Fruit fly (Drosophila melanogaster) whole organism, prepupa: ENCODE data around the gene Chc.

Experiments used
- Blimp-1 ChIP-seq: fragments of 200-800 bp; sonication (Bioruptor generic); optimal IDR thresholded peaks from 3 replicates; lab custom pipeline; 2017; ENCODE audit warnings: missing biosample characterization, missing genetic modification characterization, mild to moderate bottlenecking, moderate library complexity, missing genetic modification reagents
- CG10631 ChIP-seq: fragments of 200-800 bp; sonication (Bioruptor generic); optimal IDR thresholded peaks from 2 replicates; lab custom pipeline; 2016; ENCODE audit warnings: missing biosample characterization, missing genetic modification characterization
- CG10669 ChIP-seq: fragments of 200-800 bp; sonication (Bioruptor generic); optimal IDR thresholded peaks from 3 replicates; lab custom pipeline; 2018; ENCODE audit warnings: missing biosample characterization, mild to moderate bottlenecking, missing genetic modification characterization, moderate library complexity
- CG11294 ChIP-seq: fragments of 200-800 bp; sonication (Bioruptor generic); IDR thresholded peaks from 2 replicates; pipeline ENCODE4 v1.3.6; 2022; ENCODE audit warnings: missing biosample characterization, missing genetic modification characterization
- CG11762 ChIP-seq: fragments of 200-800 bp; sonication (Bioruptor generic); optimal IDR thresholded peaks from 3 replicates; lab custom pipeline; 2016; ENCODE audit warnings: missing biosample characterization, missing genetic modification characterization; ENCODE audit not compliant: insufficient read depth
- CG15336 ChIP-seq: fragments of 200-800 bp; sonication (Bioruptor generic); IDR thresholded peaks from 2 replicates; pipeline ENCODE4 v1.3.6; 2022; ENCODE audit warnings: missing biosample characterization, missing genetic modification characterization
- CG1621 ChIP-seq: fragments of 200-800 bp; sonication (Bioruptor generic); optimal IDR thresholded peaks from 3 replicates; lab custom pipeline; 2018; ENCODE audit warnings: missing biosample characterization, mild to moderate bottlenecking, missing genetic modification characterization
- CG16779 ChIP-seq: fragments of 200-800 bp; sonication (Bioruptor generic); optimal IDR thresholded peaks from 3 replicates; lab custom pipeline; 2017; ENCODE audit warnings: missing biosample characterization, mild to moderate bottlenecking, missing genetic modification characterization
- CG3032 ChIP-seq: fragments of 200-800 bp; optimal IDR thresholded peaks from 2 replicates; lab custom pipeline; 2019; ENCODE audit warnings: missing biosample characterization, mild to moderate bottlenecking, missing genetic modification characterization, moderate library complexity
- CG31627 ChIP-seq: fragments of 200-800 bp; sonication (Bioruptor generic); optimal IDR thresholded peaks from 3 replicates; lab custom pipeline; 2016; ENCODE audit warnings: missing biosample characterization, missing genetic modification characterization
- CG32006 ChIP-seq: fragments of 200-800 bp; sonication (Bioruptor generic); optimal IDR thresholded peaks from 3 replicates; lab custom pipeline; 2017; ENCODE audit warnings: missing biosample characterization, mild to moderate bottlenecking, missing genetic modification characterization
- CG34406 ChIP-seq: fragments of 200-800 bp; sonication (Bioruptor generic); optimal IDR thresholded peaks from 3 replicates; lab custom pipeline; 2016; ENCODE audit warnings: missing biosample characterization, missing genetic modification characterization
- CG3919 ChIP-seq: fragments of 200-800 bp; sonication (Bioruptor generic); optimal IDR thresholded peaks from 3 replicates; lab custom pipeline; 2016; ENCODE audit warnings: missing biosample characterization, missing genetic modification characterization
- CG4318 ChIP-seq: fragments of 200-800 bp; sonication (Bioruptor generic); optimal IDR thresholded peaks from 3 replicates; lab custom pipeline; 2017; ENCODE audit warnings: missing biosample characterization, mild to moderate bottlenecking, missing genetic modification characterization
- CG6163 ChIP-seq: fragments of 200-800 bp; sonication (Bioruptor generic); IDR thresholded peaks from 3 replicates; pipeline ENCODE4 v1.3.6; 2022; ENCODE audit warnings: missing biosample characterization, missing genetic modification characterization
- CG6276 ChIP-seq: fragments of 200-800 bp; sonication (Bioruptor generic); optimal IDR thresholded peaks from 2 replicates; lab custom pipeline; 2017; ENCODE audit warnings: missing biosample characterization, mild to moderate bottlenecking, missing genetic modification characterization
- CG6854 ChIP-seq: fragments of 200-800 bp; sonication (Bioruptor generic); optimal IDR thresholded peaks from 2 replicates; lab custom pipeline; 2017; ENCODE audit warnings: missing biosample characterization, mild to moderate bottlenecking, missing genetic modification characterization
- CG8119 ChIP-seq: fragments of 200-800 bp; sonication (Bioruptor generic); IDR thresholded peaks from 3 replicates; pipeline ENCODE4 v1.3.6; 2022; ENCODE audit warnings: missing biosample characterization, missing genetic modification characterization
- CG8632 ChIP-seq: fragments of 200-800 bp; sonication (Bioruptor generic); optimal IDR thresholded peaks from 3 replicates; lab custom pipeline; 2016; ENCODE audit warnings: missing biosample characterization, missing genetic modification characterization
- CG9139 ChIP-seq: fragments of 200-800 bp; sonication (Bioruptor generic); optimal IDR thresholded peaks from 3 replicates; lab custom pipeline; 2017; ENCODE audit warnings: missing biosample characterization, mild to moderate bottlenecking, missing genetic modification characterization
- Eip78C ChIP-seq: fragments of 200-800 bp; sonication (Bioruptor generic); peaks from one replicate; lab custom pipeline; 2016; ENCODE audit warnings: missing biosample characterization, missing genetic modification characterization
- Eip93F ChIP-seq: fragments of 200-800 bp; sonication (Bioruptor generic); optimal IDR thresholded peaks from 2 replicates; lab custom pipeline; 2016; ENCODE audit warnings: missing biosample characterization, mild to moderate bottlenecking, missing genetic modification characterization
- Ets96B ChIP-seq: fragments of 200-800 bp; optimal IDR thresholded peaks from 2 replicates; lab custom pipeline; 2019; ENCODE audit warnings: missing biosample characterization, mild to moderate bottlenecking, missing genetic modification characterization, moderate library complexity
- Gug ChIP-seq: fragments of 200-800 bp; sonication (Bioruptor generic); IDR thresholded peaks from 2 replicates; pipeline ENCODE4 v1.3.6; 2022; ENCODE audit warnings: missing biosample characterization, missing genetic modification characterization
- Hr38 ChIP-seq: sonication (Bioruptor generic); optimal IDR thresholded peaks from 2 replicates; lab custom pipeline; 2016; ENCODE audit warnings: missing biosample characterization, missing genetic modification characterization
- Hr39 ChIP-seq: fragments of 200-800 bp; sonication (Bioruptor generic); optimal IDR thresholded peaks from 2 replicates; lab custom pipeline; 2016; ENCODE audit warnings: missing biosample characterization, missing genetic modification characterization
- Met ChIP-seq: fragments of 200-800 bp; sonication (Bioruptor generic); optimal IDR thresholded peaks from 3 replicates; lab custom pipeline; 2016; ENCODE audit warnings: missing biosample characterization, missing genetic modification characterization
- OdsH ChIP-seq: fragments of 200-800 bp; sonication (Bioruptor generic); optimal IDR thresholded peaks from 3 replicates; lab custom pipeline; 2016; ENCODE audit warnings: missing biosample characterization, missing genetic modification characterization
- achi ChIP-seq: fragments of 200-800 bp; sonication (Bioruptor generic); optimal IDR thresholded peaks from 3 replicates; lab custom pipeline; 2016; ENCODE audit warnings: missing biosample characterization, missing genetic modification characterization
- acj6 ChIP-seq: fragments of 200-800 bp; sonication (Bioruptor generic); optimal IDR thresholded peaks from 3 replicates; lab custom pipeline; 2016; ENCODE audit warnings: missing biosample characterization, missing genetic modification characterization
- eg ChIP-seq: fragments of 200-800 bp; sonication (Bioruptor generic); IDR thresholded peaks from 3 replicates; pipeline ENCODE4 v1.3.6; 2022; ENCODE audit warnings: missing biosample characterization, missing genetic modification characterization
- fd85E ChIP-seq: fragments of 200-800 bp; sonication (Bioruptor generic); optimal IDR thresholded peaks from 3 replicates; lab custom pipeline; 2016; ENCODE audit warnings: missing biosample characterization, missing genetic modification characterization
- fkh ChIP-seq: fragments of 200-800 bp; sonication (Bioruptor generic); optimal IDR thresholded peaks from 3 replicates; lab custom pipeline; 2017; ENCODE audit warnings: missing biosample characterization, mild to moderate bottlenecking, missing genetic modification characterization, moderate library complexity
- lz ChIP-seq: fragments of 200-800 bp; sonication (Bioruptor generic); optimal IDR thresholded peaks from 3 replicates; lab custom pipeline; 2016; ENCODE audit warnings: missing biosample characterization, missing genetic modification characterization
- pdm3 ChIP-seq: fragments of 200-800 bp; sonication (Bioruptor generic); optimal IDR thresholded peaks from 3 replicates; lab custom pipeline; 2016; ENCODE audit warnings: missing biosample characterization, missing genetic modification characterization
- ss ChIP-seq, 2 experiments: fragments of 200-800 bp; sonication (Bioruptor generic); optimal IDR thresholded peaks; 2 replicates in 1 of 2; 3 replicates in 1 of 2; lab custom pipeline; 2017 to 2018; ENCODE audit warnings: mild to moderate bottlenecking in 2 of 2, missing biosample characterization in 2 of 2, missing genetic modification characterization in 2 of 2, moderate library complexity in 1 of 2
- svp ChIP-seq: fragments of 200-800 bp; sonication (Bioruptor generic); peaks from one replicate; lab custom pipeline; 2016; ENCODE audit warnings: missing biosample characterization, missing genetic modification characterization
- topi ChIP-seq: fragments of 200-800 bp; sonication (Bioruptor generic); optimal IDR thresholded peaks from 3 replicates; lab custom pipeline; 2016; ENCODE audit warnings: missing biosample characterization, missing genetic modification characterization
- vri ChIP-seq: fragments of 200-800 bp; sonication (Bioruptor generic); optimal IDR thresholded peaks from 3 replicates; lab custom pipeline; 2016; ENCODE audit warnings: missing biosample characterization, mild to moderate bottlenecking, missing genetic modification characterization

Gene Chc

dm6 chrX:15809255-15809654 is 26.0 kb downstream of the Chc start, which contains the start of gene CG8509:
Gene CG8509 (plus strand): TSS chrX:15809555.
- no peak for TF ChIP-seq Ets96B (tag; lab: Kevin White, UChicago)
- no peak for TF ChIP-seq CG31627 (GFP tag; lab: Kevin White, UChicago)
- no peak for TF ChIP-seq Gug (GFP tag; lab: Robert Waterston, UW)
- no peak for TF ChIP-seq CG6854 (GFP tag; lab: Kevin White, UChicago)
- no peak for TF ChIP-seq svp (GFP tag; lab: Kevin White, UChicago)
- TF ChIP-seq fd85E (GFP tag; lab: Kevin White, UChicago): no peak
- no peak for TF ChIP-seq Eip93F
- TF ChIP-seq CG15336 (GFP tag; lab: Robert Waterston, UW): no peak
- no peak for TF ChIP-seq OdsH (GFP tag; lab: Kevin White, UChicago)
- no peak for TF ChIP-seq Met
- TF ChIP-seq Blimp-1: no peak
- TF ChIP-seq CG34406: no peak
- no peak for TF ChIP-seq CG9139 (GFP tag; lab: Kevin White, UChicago)
- no peak for TF ChIP-seq CG10669
- no peak for TF ChIP-seq topi (GFP tag; lab: Kevin White, UChicago)
- no peak for TF ChIP-seq Hr38 (GFP tag; lab: Kevin White, UChicago)
- no peak for TF ChIP-seq CG8119 (GFP tag; lab: Robert Waterston, UW)
- TF ChIP-seq, all 60 proteins: peak for 0

dm6 chrX:15807915-15808314 is 27.4 kb downstream of the Chc start:
- no peak for TF ChIP-seq CG9139 (GFP tag; lab: Kevin White, UChicago)
- no peak for TF ChIP-seq Met
- no peak for TF ChIP-seq CG16779 (tag; lab: Kevin White, UChicago)
- TF ChIP-seq Hr39 (GFP tag; lab: Kevin White, UChicago): no peak
- TF ChIP-seq CG1621 (tag; lab: Kevin White, UChicago): no peak
- TF ChIP-seq CG4318 (GFP tag; lab: Kevin White, UChicago): no peak

- TF ChIP-seq CG10669 (no peak), CG16779 (tag; lab: Kevin White, UChicago) (no peak), CG10631 (GFP tag; lab: Kevin White, UChicago) (no peak), Blimp-1 (no peak), fkh (GFP tag; lab: Kevin White, UChicago) (peak; percentile 67), acj6 (no peak), lz (GFP tag; lab: Kevin White, UChicago) (no peak)
Observed at dm6 chrX:15805523-15805922, 29.8 kb downstream of the Chc start.

dm6 chrX:15804790-15805189 is 30.5 kb downstream of the Chc start:
- TF ChIP-seq CG11762: no peak
- peak; percentile 34; the same call in 2 of the 3 replicates for TF ChIP-seq eg
- peak; percentile 24 for TF ChIP-seq CG10669
- TF ChIP-seq Eip78C (GFP tag; lab: Kevin White, UChicago): peak; percentile 60
- TF ChIP-seq svp (GFP tag; lab: Kevin White, UChicago): peak; percentile 57
- TF ChIP-seq pdm3 (GFP tag; lab: Kevin White, UChicago): peak; percentile 23
- no peak for TF ChIP-seq ss (GFP tag; optimal IDR thresholded peaks at IDR 0.05; lab: Kevin White, UChicago)
- peak; percentile 19 for TF ChIP-seq Ets96B (tag; lab: Kevin White, UChicago)
- peak; percentile 26 for TF ChIP-seq CG8632 (GFP tag; lab: Kevin White, UChicago)
- no peak for TF ChIP-seq vri
- peak; percentile 23 for TF ChIP-seq achi
- TF ChIP-seq CG11294: no peak
- TF ChIP-seq CG34406: peak; percentile 21
- TF ChIP-seq CG8119 (GFP tag; lab: Robert Waterston, UW): 0 out of 3 replicates have a peak, but pooled peaks have one; percentile 38
- peak; percentile 13 for TF ChIP-seq CG6276 (GFP tag; lab: Kevin White, UChicago)
- peak; percentile 60 for TF ChIP-seq CG15336 (GFP tag; lab: Robert Waterston, UW)
- 0 out of 3 replicates have a peak, but pooled peaks have one; percentile 46 for TF ChIP-seq CG6163 (GFP tag; lab: Robert Waterston, UW)
- TF ChIP-seq lz (GFP tag; lab: Kevin White, UChicago): peak; percentile 1
- TF ChIP-seq CG3919: peak; percentile 21
- no peak for TF ChIP-seq Hr39 (GFP tag; lab: Kevin White, UChicago)
- TF ChIP-seq CG1621 (tag; lab: Kevin White, UChicago): peak; percentile 26
- TF ChIP-seq CG10631 (GFP tag; lab: Kevin White, UChicago): peak; percentile 36
- peak; percentile 39 for TF ChIP-seq CG32006 (GFP tag; lab: Kevin White, UChicago)
- no peak for TF ChIP-seq CG3032 (tag; lab: Kevin White, UChicago)
- TF ChIP-seq OdsH (GFP tag; lab: Kevin White, UChicago): no peak
- TF ChIP-seq CG16779 (tag; lab: Kevin White, UChicago): no peak
